Fruit fly (Drosophila melanogaster): ENCODE measurements around the gene Hex-A.
A peak's percentile ranks its signal among the peaks of the same experiment; 100 is the strongest.

Gene Hex-A

dm6 chrX:9583440-9584103, 1.9 kb upstream of the Hex-A start (continued):
- TF ChIP-seq Camta (GFP tag; optimal IDR thresholded peaks at IDR 0.05) = peak; percentile 59
- peak; percentile 83 for TF ChIP-seq CG31224 (GFP tag; IDR thresholded peaks at IDR 0.05)
- peak; percentile 75 for TF ChIP-seq zen (tag; optimal IDR thresholded peaks at IDR 0.05)
- TF ChIP-seq CG6813 (GFP tag; optimal IDR thresholded peaks at IDR 0.05) = peak; percentile 95
- TF ChIP-seq slou (GFP tag; optimal IDR thresholded peaks at IDR 0.05) = peak; percentile 65
- peak; percentile 92 for TF ChIP-seq CG11093 (GFP tag; IDR thresholded peaks at IDR 0.05)
- TF ChIP-seq cg (GFP tag; optimal IDR thresholded peaks at IDR 0.05) = peak; percentile 47
- TF ChIP-seq CG9817 (tag; optimal IDR thresholded peaks at IDR 0.05) = peak; percentile 94
- peak; percentile 93 for TF ChIP-seq sisA (GFP tag; IDR thresholded peaks at IDR 0.05)
- TF ChIP-seq CoRest (tag; optimal IDR thresholded peaks at IDR 0.05) = peak; percentile 96
- TF ChIP-seq dan (GFP tag; IDR thresholded peaks at IDR 0.05) = peak; percentile 38; the same call in 1 of the 2 replicates
- TF ChIP-seq cad (GFP tag; optimal IDR thresholded peaks at IDR 0.05) = no peak
- TF ChIP-seq abd-A (tag; optimal IDR thresholded peaks at IDR 0.05) = peak; percentile 82
- TF ChIP-seq nom (GFP tag; optimal IDR thresholded peaks at IDR 0.05) = peak; percentile 81
- TF ChIP-seq dpn (GFP tag; optimal IDR thresholded peaks at IDR 0.05) = peak; percentile 60 to 91
- TF ChIP-seq trh (GFP tag; optimal IDR thresholded peaks at IDR 0.05) = peak; percentile 75
- TF ChIP-seq CG16779 (GFP tag; IDR thresholded peaks at IDR 0.05) = peak; percentile 85; the same call in 1 of the 2 replicates
- TF ChIP-seq CG4617 (GFP tag; optimal IDR thresholded peaks at IDR 0.05; ENCODE audit: borderline replicate concordance) = peak; percentile 72
- no peak for TF ChIP-seq Kr (GFP tag; optimal IDR thresholded peaks at IDR 0.05)
- TF ChIP-seq grau (tag; optimal IDR thresholded peaks at IDR 0.05) = peak; percentile 95
- TF ChIP-seq Max (GFP tag; optimal IDR thresholded peaks at IDR 0.05) = peak; percentile 82
- TF ChIP-seq Nf-YA (GFP tag; IDR thresholded peaks at IDR 0.05) = peak; percentile 81
- peak; percentile 89 for TF ChIP-seq Mrtf (GFP tag; IDR thresholded peaks at IDR 0.05)
- TF ChIP-seq CG6683 (GFP tag; optimal IDR thresholded peaks at IDR 0.05) = peak; percentile 90
- TF ChIP-seq so (GFP tag; IDR thresholded peaks at IDR 0.05) = peak; percentile 95
- TF ChIP-seq maf-S (GFP tag; optimal IDR thresholded peaks at IDR 0.05) = peak; percentile 54
- TF ChIP-seq Hmr (GFP tag; optimal IDR thresholded peaks at IDR 0.05) = peak; percentile 97
- peak; percentile 93 for TF ChIP-seq Fer3 (tag; optimal IDR thresholded peaks at IDR 0.05)
- TF ChIP-seq CkIIα-i1 (GFP tag; IDR thresholded peaks at IDR 0.05) = peak; percentile 36; the same call in 1 of the 2 replicates
- peak; percentile 96 for TF ChIP-seq CG12391 (tag; optimal IDR thresholded peaks at IDR 0.05)
- TF ChIP-seq gfzf (GFP tag; optimal IDR thresholded peaks at IDR 0.05) = no peak
- TF ChIP-seq inv (GFP tag; IDR thresholded peaks at IDR 0.05; ENCODE audit: partially characterized antibody) = no peak
- TF ChIP-seq CG7928 (GFP tag; optimal IDR thresholded peaks at IDR 0.05) = peak; percentile 73
- peak; percentile 85 for TF ChIP-seq peb (GFP tag; IDR thresholded peaks at IDR 0.05)
- no peak for TF ChIP-seq gro (GFP tag; optimal IDR thresholded peaks at IDR 0.05)
- TF ChIP-seq twi (tag; optimal IDR thresholded peaks at IDR 0.05) = peak; percentile 89
- no peak for TF ChIP-seq lov (optimal IDR thresholded peaks at IDR 0.05)
- peak; percentile 82; the same call in 2 of the 3 replicates for TF ChIP-seq lov (GFP tag; IDR thresholded peaks at IDR 0.05)
- peak; percentile 92 for TF ChIP-seq Optix (GFP tag; IDR thresholded peaks at IDR 0.05)
- TF ChIP-seq D (optimal IDR thresholded peaks at IDR 0.05) = no peak
- TF ChIP-seq D (GFP tag; optimal IDR thresholded peaks at IDR 0.05) = peak; percentile 93
- peak; percentile 87 for TF ChIP-seq ewg (GFP tag; optimal IDR thresholded peaks at IDR 0.05)
- peak; percentile 45 for TF ChIP-seq CG3838 (GFP tag; optimal IDR thresholded peaks at IDR 0.05)
- peak; percentile 78 to 97 for TF ChIP-seq Pdp1 (GFP tag; optimal IDR thresholded peaks at IDR 0.05)
- TF ChIP-seq sens (GFP tag) = peak; percentile 93
- TF ChIP-seq CG6765 (GFP tag; optimal IDR thresholded peaks at IDR 0.05) = peak; percentile 84
- TF ChIP-seq CG31441 (GFP tag; IDR thresholded peaks at IDR 0.05) = peak; percentile 93
- TF ChIP-seq ftz-f1 (GFP tag; optimal IDR thresholded peaks at IDR 0.05) = peak; percentile 44
- peak; percentile 83 for TF ChIP-seq CG2889 (GFP tag; IDR thresholded peaks at IDR 0.05)
- TF ChIP-seq Adf1 (GFP tag; IDR thresholded peaks at IDR 0.05) = peak; percentile 70

Data from whole organism, embryonic.